Worm (Caenorhabditis elegans) whole organism, early embryonic: ENCODE measurements around the gene phf-31.

Source experiments
- B0310.2 ChIP-seq: sonication (generic microtip); optimal IDR thresholded peaks from 2 replicates; lab custom pipeline; 2016; ENCODE audit warnings: mild to moderate bottlenecking, missing genetic modification characterization, missing compliant biosample characterization
- F13C5.2 ChIP-seq: sonication (generic microtip); optimal IDR thresholded peaks from 2 replicates; lab custom pipeline; 2017; ENCODE audit warnings: mild to moderate bottlenecking, missing genetic modification characterization, inconsistent platforms, missing compliant biosample characterization
- aly-1 ChIP-seq: sonication (generic microtip); optimal IDR thresholded peaks from 2 replicates; lab custom pipeline; 2016; ENCODE audit warnings: missing genetic modification characterization, missing compliant biosample characterization
- ama-1 ChIP-seq: fragments of 150-350 bp; optimal IDR thresholded peaks from 2 replicates; lab custom pipeline; 2014
- ets-7 ChIP-seq: sonication (generic microtip); optimal IDR thresholded peaks from 2 replicates; lab custom pipeline; 2016; ENCODE audit warnings: missing genotype, missing genetic modification characterization, missing compliant biosample characterization
- flt-1 ChIP-seq: fragments of 200-800 bp; sonication (Bioruptor generic); IDR thresholded peaks from 2 replicates; pipeline ENCODE4 v1.3.6; 2022; ENCODE audit warnings: missing genetic modification characterization, missing compliant biosample characterization
- hmbx-1 ChIP-seq: sonication (generic microtip); optimal IDR thresholded peaks from 2 replicates; lab custom pipeline; 2016; ENCODE audit warnings: mild to moderate bottlenecking, missing genetic modification characterization, missing compliant biosample characterization
- hnd-1 ChIP-seq: sonication (generic microtip); optimal IDR thresholded peaks from 2 replicates; lab custom pipeline; 2016; ENCODE audit warnings: missing genetic modification characterization, missing compliant biosample characterization
- pes-1 ChIP-seq: fragments of 200-800 bp; sonication (Bioruptor generic); IDR thresholded peaks from 2 replicates; pipeline ENCODE4 v1.3.6; 2022; ENCODE audit warnings: missing genetic modification reagents, missing genetic modification characterization, missing compliant biosample characterization
- tbx-37 ChIP-seq: fragments of 200-800 bp; sonication (Bioruptor generic); conservative IDR thresholded peaks from 2 replicates; pipeline ENCODE4 v1.3.6; 2022; ENCODE audit warnings: missing genetic modification reagents, missing genetic modification characterization, missing compliant biosample characterization
- tra-4 ChIP-seq: sonication (generic microtip); optimal IDR thresholded peaks from 2 replicates; lab custom pipeline; 2017; ENCODE audit warnings: missing genetic modification characterization, missing compliant biosample characterization

ce11 chrX:10694933-10695332 is 13.1 kb downstream of the phf-31 start, which contains the start of gene plpp-1.3:
- TF ChIP-seq flt-1 (no peak), ama-1 (no peak), tra-4 (tag; lab: Kevin White, UChicago) (no peak), tbx-37 (GFP tag; lab: Robert Waterston, UW) (no peak), hmbx-1 (no peak), hnd-1 (tag; lab: Kevin White, UChicago) (no peak), B0310.2 (tag; lab: Kevin White, UChicago) (no peak), aly-1 (tag; lab: Kevin White, UChicago) (no peak), F13C5.2 (tag; lab: Kevin White, UChicago) (no peak), ets-7 (tag; lab: Kevin White, UChicago) (no peak), pes-1 (no peak)
